Fruit fly (Drosophila melanogaster): ENCODE measurements around the gene CG9706.

DNA sequence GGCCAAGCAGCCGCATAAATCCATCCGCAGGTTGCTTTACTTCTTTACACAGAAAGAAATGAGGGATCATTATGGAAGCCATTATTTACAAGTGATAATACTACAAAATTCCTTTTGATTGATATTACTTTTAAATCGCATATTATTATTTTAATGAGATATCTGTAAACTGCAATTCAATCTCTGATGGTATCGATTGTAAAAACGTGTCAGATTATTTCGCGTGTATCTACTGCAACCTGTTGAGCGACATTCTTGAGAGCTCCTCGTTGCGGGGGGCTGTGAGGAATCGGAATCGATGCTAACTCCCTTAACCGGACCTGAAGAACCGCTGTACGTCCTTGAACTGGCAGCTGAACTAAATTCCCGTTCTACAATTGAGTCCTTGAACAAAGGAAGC, 35.3 kb downstream of the CG9706 start:
- TF ChIP-seq EcR (GFP tag; optimal IDR thresholded peaks at IDR 0.05) (no peak), Dll (optimal IDR thresholded peaks at IDR 0.05) (no peak)

Measured in whole organism.